Comparison of ENCODE assay signal across 5 fruit fly cellular contexts in genomic region chr3L:2823520-2823970, dm6.
TF ChIP-seq lines count a peak whose summit lies in the region.

No protein-coding gene starts in this region.

- TF ChIP-seq CTCF in whole organism, embryonic (GFP tag; optimal IDR thresholded peaks at IDR 0.05; lab: Kevin White, UChicago), result no peak

TF ChIP-seq in whole organism, 6 proteins besides CTCF, POLR2A, EP300 and RAD21:
- no peak for TF ChIP-seq usp (GFP tag; optimal IDR thresholded peaks at IDR 0.05; lab: Kevin White, UChicago)
- peak; percentile 11 for TF ChIP-seq psq (optimal IDR thresholded peaks at IDR 0.05; lab: Kevin White, UChicago)
- TF ChIP-seq EcR (GFP tag; optimal IDR thresholded peaks at IDR 0.05; lab: Kevin White, UChicago), result peak; percentile 61 to 90
- TF ChIP-seq CG8478 (optimal IDR thresholded peaks at IDR 0.05; lab: Kevin White, UChicago), result peak; percentile 74
- peak; percentile 78 for TF ChIP-seq Dll (optimal IDR thresholded peaks at IDR 0.05; lab: Kevin White, UChicago)
- TF ChIP-seq pan (optimal IDR thresholded peaks at IDR 0.05; lab: Kevin White, UChicago), result no peak

TF ChIP-seq in whole organism, embryonic, 481 proteins besides CTCF, POLR2A, EP300 and RAD21 (continues in another document):
- TF ChIP-seq tx (GFP tag; optimal IDR thresholded peaks at IDR 0.05; lab: Kevin White, UChicago), result no peak
- TF ChIP-seq HLHmδ (GFP tag; optimal IDR thresholded peaks at IDR 0.05; lab: Kevin White, UChicago), result peak; percentile 29
- peak; percentile 35 for TF ChIP-seq psq (GFP tag; optimal IDR thresholded peaks at IDR 0.05; lab: Kevin White, UChicago)
- no peak for TF ChIP-seq ken (GFP tag; IDR thresholded peaks at IDR 0.05; lab: Robert Waterston, UW)
- no peak for TF ChIP-seq Dll (GFP tag; IDR thresholded peaks at IDR 0.05; lab: Robert Waterston, UW; ENCODE audit: partially characterized antibody)
- peak; percentile 92 for TF ChIP-seq cg (GFP tag; optimal IDR thresholded peaks at IDR 0.05; lab: Kevin White, UChicago)
- peak; percentile 17 for TF ChIP-seq kni (GFP tag; optimal IDR thresholded peaks at IDR 0.05; lab: Kevin White, UChicago)
- TF ChIP-seq CG8478 (optimal IDR thresholded peaks at IDR 0.05; lab: Kevin White, UChicago), result peak; percentile 95
- peak; percentile 31 to 75 for TF ChIP-seq Trl (optimal IDR thresholded peaks at IDR 0.05; lab: Kevin White, UChicago)
- no peak for TF ChIP-seq Trl (GFP tag; optimal IDR thresholded peaks at IDR 0.05; lab: Kevin White, UChicago)
- TF ChIP-seq pros (GFP tag; optimal IDR thresholded peaks at IDR 0.05; lab: Kevin White, UChicago), result peak; percentile 32
- no peak for TF ChIP-seq klu (GFP tag; IDR thresholded peaks at IDR 0.05; lab: Robert Waterston, UW)
- no peak for TF ChIP-seq tap (tag; optimal IDR thresholded peaks at IDR 0.05; lab: Kevin White, UChicago)
- TF ChIP-seq vvl (GFP tag; IDR thresholded peaks at IDR 0.05; lab: Robert Waterston, UW), result peak; percentile 11; the same call in 1 of the 2 replicates
- peak; percentile 74 for TF ChIP-seq CG10321 (GFP tag; IDR thresholded peaks at IDR 0.05; lab: Robert Waterston, UW)
- no peak for TF ChIP-seq CG16815 (GFP tag; optimal IDR thresholded peaks at IDR 0.05; lab: Kevin White, UChicago)
- TF ChIP-seq sna (GFP tag; IDR thresholded peaks at IDR 0.05; lab: Robert Waterston, UW; ENCODE audit: partially characterized antibody), result 0 out of 2 replicates have a peak, but pooled peaks have one; percentile 21
- TF ChIP-seq Meics (GFP tag; optimal IDR thresholded peaks at IDR 0.05; lab: Kevin White, UChicago), result no peak
- TF ChIP-seq en (GFP tag; optimal IDR thresholded peaks at IDR 0.05; lab: Kevin White, UChicago), result no peak
- peak; percentile 81 for TF ChIP-seq CG4360 (GFP tag; IDR thresholded peaks at IDR 0.05; lab: Robert Waterston, UW)
- no peak for TF ChIP-seq HmgD (GFP tag; optimal IDR thresholded peaks at IDR 0.05; lab: Kevin White, UChicago)

TF ChIP-seq in whole organism, prepupa, 60 proteins besides CTCF, POLR2A, EP300 and RAD21:
- TF ChIP-seq CG3919 (GFP tag; optimal IDR thresholded peaks at IDR 0.05; lab: Kevin White, UChicago), result no peak
- no peak for TF ChIP-seq fd85E (GFP tag; optimal IDR thresholded peaks at IDR 0.05; lab: Kevin White, UChicago)
- TF ChIP-seq CG4318 (GFP tag; optimal IDR thresholded peaks at IDR 0.05; lab: Kevin White, UChicago), result no peak
- peak; percentile 77 for TF ChIP-seq fkh (GFP tag; optimal IDR thresholded peaks at IDR 0.05; lab: Kevin White, UChicago)
- TF ChIP-seq esn (GFP tag; optimal IDR thresholded peaks at IDR 0.05; lab: Kevin White, UChicago), result no peak
- no peak for TF ChIP-seq CG11294 (GFP tag; IDR thresholded peaks at IDR 0.05; lab: Robert Waterston, UW)
- no peak for TF ChIP-seq CG7368 (GFP tag; optimal IDR thresholded peaks at IDR 0.05; lab: Kevin White, UChicago)
- no peak for TF ChIP-seq CG8319 (GFP tag; optimal IDR thresholded peaks at IDR 0.05; lab: Kevin White, UChicago)
- TF ChIP-seq dsx (GFP tag; optimal IDR thresholded peaks at IDR 0.05; lab: Kevin White, UChicago; ENCODE audit: poor library complexity, severe bottlenecking), result peak; percentile 98
- TF ChIP-seq topi (GFP tag; optimal IDR thresholded peaks at IDR 0.05; lab: Kevin White, UChicago), result no peak
- TF ChIP-seq CG32006 (GFP tag; optimal IDR thresholded peaks at IDR 0.05; lab: Kevin White, UChicago), result no peak
- no peak for TF ChIP-seq Sox15 (GFP tag; optimal IDR thresholded peaks at IDR 0.05; lab: Kevin White, UChicago)
- no peak for TF ChIP-seq lz (GFP tag; optimal IDR thresholded peaks at IDR 0.05; lab: Kevin White, UChicago)

TF ChIP-seq in whole organism, pupa, 21 proteins besides CTCF, POLR2A, EP300 and RAD21:
- no peak for TF ChIP-seq fd96Ca (GFP tag; IDR thresholded peaks at IDR 0.05; lab: Robert Waterston, UW)
- TF ChIP-seq EcR (GFP tag; optimal IDR thresholded peaks at IDR 0.05; lab: Kevin White, UChicago), result peak; percentile 98
TF ChIP-seq in whole organism, pupa: peak in this region for 1.

TF ChIP-seq in whole organism, wandering third instar larva, 38 proteins besides CTCF, POLR2A, EP300 and RAD21:
- no peak for TF ChIP-seq jim (GFP tag; optimal IDR thresholded peaks at IDR 0.05; lab: Kevin White, UChicago)
- TF ChIP-seq Sp1 (GFP tag; optimal IDR thresholded peaks at IDR 0.05; lab: Kevin White, UChicago), result no peak
- no peak for TF ChIP-seq Abd-B (GFP tag; optimal IDR thresholded peaks at IDR 0.05; lab: Kevin White, UChicago)
- no peak for TF ChIP-seq ey (GFP tag; optimal IDR thresholded peaks at IDR 0.05; lab: Kevin White, UChicago)
- TF ChIP-seq psq (GFP tag; optimal IDR thresholded peaks at IDR 0.05; lab: Kevin White, UChicago), result peak; percentile 97
- TF ChIP-seq CG9705 (GFP tag; optimal IDR thresholded peaks at IDR 0.05; lab: Kevin White, UChicago), result no peak
- peak; percentile 73 for TF ChIP-seq Dif (GFP tag; optimal IDR thresholded peaks at IDR 0.05; lab: Kevin White, UChicago; ENCODE audit: partially characterized antibody)
- TF ChIP-seq rgr (GFP tag; optimal IDR thresholded peaks at IDR 0.05; lab: Kevin White, UChicago), result no peak
- TF ChIP-seq dl (GFP tag; optimal IDR thresholded peaks at IDR 0.05; lab: Kevin White, UChicago; ENCODE audit: insufficient read depth in 1 of 2, partially characterized antibody in 2 of 2), result peak; percentile 10 to 63
- no peak for TF ChIP-seq HLH106 (tag; optimal IDR thresholded peaks at IDR 0.05; lab: Kevin White, UChicago)
- TF ChIP-seq Vsx2 (GFP tag; optimal IDR thresholded peaks at IDR 0.05; lab: Kevin White, UChicago; ENCODE audit: partially characterized antibody), result peak; percentile 14
- TF ChIP-seq CrebA (GFP tag; optimal IDR thresholded peaks at IDR 0.05; lab: Kevin White, UChicago; ENCODE audit: borderline replicate concordance), result peak; percentile 1
- peak; percentile 53 for TF ChIP-seq N (GFP tag; optimal IDR thresholded peaks at IDR 0.05; lab: Kevin White, UChicago)
- no peak for TF ChIP-seq dmrt93B (GFP tag; optimal IDR thresholded peaks at IDR 0.05; lab: Kevin White, UChicago)
